Fruit fly (Drosophila melanogaster) whole organism, embryonic: ENCODE data around the gene CG16779.
A peak's percentile ranks its signal among the peaks of the same experiment; 100 is the strongest.

ENCODE experiments used
- CG1024 ChIP-seq: fragments of 200-800 bp; sonication (Bioruptor generic); IDR thresholded peaks from 2 replicates; pipeline ENCODE4 v1.3.6; 2022; ENCODE audit warnings: missing biosample characterization, missing genetic modification characterization
- CG10959 ChIP-seq: fragments of 200-800 bp; sonication (Bioruptor generic); IDR thresholded peaks from 2 replicates; pipeline ENCODE4 v1.3.6; 2022; ENCODE audit warnings: missing biosample characterization, missing genetic modification characterization
- CG11085 ChIP-seq: fragments of 200-800 bp; sonication (Bioruptor generic); IDR thresholded peaks from 2 replicates; pipeline ENCODE4 v1.3.6; 2022; ENCODE audit warnings: missing biosample characterization, missing genetic modification characterization
- CG11456 ChIP-seq: fragments of 200-800 bp; sonication (Bioruptor generic); IDR thresholded peaks from 3 replicates; pipeline ENCODE4 v1.3.6; 2022; ENCODE audit warnings: missing biosample characterization, missing genetic modification characterization
- CG12104 ChIP-seq: fragments of 200-800 bp; sonication (Bioruptor generic); optimal IDR thresholded peaks from 3 replicates; lab custom pipeline; 2016; ENCODE audit warnings: missing biosample characterization, missing genetic modification characterization
- CG12219 ChIP-seq: fragments of 200-800 bp; sonication (Bioruptor generic); optimal IDR thresholded peaks from 3 replicates; lab custom pipeline; 2018; ENCODE audit warnings: missing biosample characterization, mild to moderate bottlenecking, missing genetic modification characterization
- CG14860 ChIP-seq: fragments of 200-800 bp; sonication (Bioruptor generic); IDR thresholded peaks from 3 replicates; pipeline ENCODE4 v1.3.6; 2022; ENCODE audit warnings: missing biosample characterization, missing genetic modification characterization; ENCODE audit not compliant: partially characterized antibody
- CG14965 ChIP-seq: fragments of 200-800 bp; sonication (Bioruptor generic); optimal IDR thresholded peaks from 2 replicates; lab custom pipeline; 2016; ENCODE audit warnings: missing biosample characterization, missing genetic modification characterization, borderline replicate concordance
- CG15011 ChIP-seq: fragments of 200-800 bp; sonication (Bioruptor generic); optimal IDR thresholded peaks from 3 replicates; lab custom pipeline; 2018; ENCODE audit warnings: missing biosample characterization, mild to moderate bottlenecking, missing genetic modification characterization
- CG1529 ChIP-seq: fragments of 200-800 bp; sonication (Bioruptor generic); optimal IDR thresholded peaks from 3 replicates; lab custom pipeline; 2018; ENCODE audit warnings: missing biosample characterization, missing genetic modification characterization
- CG17186 ChIP-seq: fragments of 200-800 bp; sonication (Bioruptor generic); optimal IDR thresholded peaks from 3 replicates; lab custom pipeline; 2017; ENCODE audit warnings: missing biosample characterization, missing genetic modification reagents, missing genetic modification characterization
- CG17361 ChIP-seq: fragments of 200-800 bp; sonication (Bioruptor generic); IDR thresholded peaks from 3 replicates; pipeline ENCODE4 v1.3.6; 2022; ENCODE audit warnings: missing biosample characterization, missing genetic modification characterization
- CG2129 ChIP-seq: fragments of 200-800 bp; sonication (Bioruptor generic); IDR thresholded peaks from 2 replicates; pipeline ENCODE4 v1.3.6; 2022; ENCODE audit warnings: missing biosample characterization, missing genetic modification characterization; ENCODE audit not compliant: partially characterized antibody
- CG2199 ChIP-seq: fragments of 200-800 bp; sonication (Bioruptor generic); IDR thresholded peaks from 3 replicates; pipeline ENCODE4 v1.3.6; 2022; ENCODE audit warnings: missing biosample characterization, missing genetic modification characterization
- CG3281 ChIP-seq: fragments of 200-800 bp; sonication (Bioruptor generic); optimal IDR thresholded peaks from 3 replicates; lab custom pipeline; 2017; ENCODE audit warnings: missing biosample characterization, mild to moderate bottlenecking, missing genetic modification characterization
- CG34376 ChIP-seq: fragments of 200-800 bp; sonication (Bioruptor generic); optimal IDR thresholded peaks from 2 replicates; lab custom pipeline; 2018; ENCODE audit warnings: missing biosample characterization, mild to moderate bottlenecking, missing genetic modification characterization
- CG4424 ChIP-seq: fragments of 200-800 bp; sonication (Bioruptor generic); optimal IDR thresholded peaks from 3 replicates; lab custom pipeline; 2016; ENCODE audit warnings: missing biosample characterization, missing genetic modification characterization
- CG4707 ChIP-seq: fragments of 200-800 bp; sonication (Bioruptor generic); optimal IDR thresholded peaks from 2 replicates; lab custom pipeline; 2018; ENCODE audit warnings: missing biosample characterization, mild to moderate bottlenecking, missing genetic modification characterization, moderate library complexity
- CG8478 ChIP-seq: fragments of >200 bp; optimal IDR thresholded peaks from 2 replicates; lab custom pipeline; 2018
- CG8765 ChIP-seq: fragments of 200-800 bp; sonication (Bioruptor generic); IDR thresholded peaks from 2 replicates; pipeline ENCODE4 v1.3.6; 2022; ENCODE audit warnings: missing biosample characterization, missing genetic modification characterization
- CG9876 ChIP-seq: fragments of 200-800 bp; sonication (Bioruptor generic); optimal IDR thresholded peaks from 2 replicates; lab custom pipeline; 2016; ENCODE audit warnings: missing biosample characterization, missing genetic modification characterization
- Dll ChIP-seq: fragments of 200-800 bp; sonication (Bioruptor generic); IDR thresholded peaks from 4 replicates; pipeline ENCODE4 v1.3.6; 2022; ENCODE audit warnings: missing biosample characterization, missing genetic modification characterization; ENCODE audit not compliant: partially characterized antibody
- E2f1 ChIP-seq: fragments of 200-800 bp; sonication (Bioruptor generic); IDR thresholded peaks from 2 replicates; pipeline ENCODE4 v1.3.6; 2022; ENCODE audit warnings: missing biosample characterization, missing genetic modification characterization
- E2f2 ChIP-seq: fragments of 200-800 bp; sonication (Bioruptor generic); IDR thresholded peaks from 2 replicates; pipeline ENCODE4 v1.3.6; 2022; ENCODE audit warnings: missing biosample characterization, missing genetic modification characterization
- Gug ChIP-seq: fragments of 200-800 bp; sonication (Bioruptor generic); IDR thresholded peaks from 4 replicates; pipeline ENCODE4 v1.3.6; 2022; ENCODE audit warnings: missing biosample characterization, missing genetic modification characterization
- HLHmδ ChIP-seq: fragments of 200-800 bp; sonication (Bioruptor generic); optimal IDR thresholded peaks from 2 replicates; lab custom pipeline; 2018; ENCODE audit warnings: missing biosample characterization, mild to moderate bottlenecking, missing genetic modification characterization, moderate library complexity
- Hr39 ChIP-seq: fragments of >200 bp; optimal IDR thresholded peaks from 2 replicates; lab custom pipeline; 2017
- Nf-YA ChIP-seq: fragments of 200-800 bp; sonication (Bioruptor generic); IDR thresholded peaks from 2 replicates; pipeline ENCODE4 v1.3.6; 2022; ENCODE audit warnings: missing biosample characterization, missing genetic modification characterization
- Poxn ChIP-seq: fragments of 200-800 bp; sonication (Bioruptor generic); IDR thresholded peaks from 2 replicates; pipeline ENCODE4 v1.3.6; 2022; ENCODE audit warnings: missing biosample characterization, missing genetic modification characterization
- Rx ChIP-seq: fragments of 200-800 bp; sonication (Bioruptor generic); IDR thresholded peaks from 2 replicates; pipeline ENCODE4 v1.3.6; 2022; ENCODE audit warnings: missing biosample characterization, missing genetic modification characterization
- corto ChIP-seq: fragments of 200-800 bp; sonication (Bioruptor generic); optimal IDR thresholded peaks from 2 replicates; lab custom pipeline; 2016; ENCODE audit warnings: missing biosample characterization, mild to moderate bottlenecking, missing genetic modification characterization, moderate library complexity
- danr ChIP-seq: fragments of 200-800 bp; sonication (Bioruptor generic); IDR thresholded peaks from 2 replicates; pipeline ENCODE4 v1.3.6; 2022; ENCODE audit warnings: missing biosample characterization, missing genetic modification characterization
- disco-r ChIP-seq: fragments of 200-800 bp; sonication (Bioruptor generic); optimal IDR thresholded peaks from 2 replicates; lab custom pipeline; 2016; ENCODE audit warnings: missing biosample characterization, missing genetic modification characterization
- eyg ChIP-seq: fragments of 200-800 bp; sonication (Bioruptor generic); optimal IDR thresholded peaks from 3 replicates; lab custom pipeline; 2016; ENCODE audit warnings: missing biosample characterization, missing genetic modification characterization
- fd96Cb ChIP-seq: fragments of 200-800 bp; sonication (Bioruptor generic); optimal IDR thresholded peaks from 2 replicates; lab custom pipeline; 2018; ENCODE audit warnings: missing biosample characterization, mild to moderate bottlenecking, missing genetic modification characterization, moderate library complexity
- fru ChIP-seq: fragments of >200 bp; optimal IDR thresholded peaks from 2 replicates; lab custom pipeline; 2017
- fu2 ChIP-seq: fragments of 200-800 bp; sonication (Bioruptor generic); optimal IDR thresholded peaks from 2 replicates; lab custom pipeline; 2016; ENCODE audit warnings: missing biosample characterization, missing genetic modification characterization
- grau ChIP-seq: fragments of 200-800 bp; optimal IDR thresholded peaks from 3 replicates; lab custom pipeline; 2019; ENCODE audit warnings: missing biosample characterization, mild to moderate bottlenecking, missing genetic modification characterization, moderate library complexity
- gsb ChIP-seq: fragments of 200-800 bp; sonication (Bioruptor generic); IDR thresholded peaks from 2 replicates; pipeline ENCODE4 v1.3.6; 2022; ENCODE audit warnings: missing biosample characterization, missing genetic modification characterization
- h ChIP-seq: fragments of >200 bp; optimal IDR thresholded peaks from 2 replicates; lab custom pipeline; 2017
- her ChIP-seq: fragments of 200-800 bp; sonication (Bioruptor generic); optimal IDR thresholded peaks from 2 replicates; lab custom pipeline; 2016; ENCODE audit warnings: missing biosample characterization, missing genetic modification characterization
- ind ChIP-seq: fragments of 200-800 bp; sonication (Bioruptor generic); optimal IDR thresholded peaks from 3 replicates; lab custom pipeline; 2016; ENCODE audit warnings: missing biosample characterization, missing genetic modification characterization
- lola ChIP-seq, 3 experiments: fragments of >200 bp in 2 of 3; fragments of 200-800 bp in 1 of 3; sonication (Bioruptor generic) in 1 of 3; optimal IDR thresholded peaks; 2 replicates each; lab custom pipeline; 2017 to 2019; ENCODE audit warnings: missing biosample characterization in 3 of 3, missing genetic modification characterization in 3 of 3, mild to moderate bottlenecking in 1 of 3, moderate library complexity in 1 of 3
- nom ChIP-seq: fragments of 200-800 bp; sonication (Bioruptor generic); optimal IDR thresholded peaks from 2 replicates; lab custom pipeline; 2017; ENCODE audit warnings: missing biosample characterization, missing genetic modification characterization, mild to moderate bottlenecking, moderate library complexity, missing genetic modification reagents
- otp ChIP-seq: fragments of 200-800 bp; sonication (Bioruptor generic); IDR thresholded peaks from 3 replicates; pipeline ENCODE4, ENCODE4 v1.3.6; 2022; ENCODE audit warnings: missing biosample characterization, missing genetic modification characterization
- peb ChIP-seq: fragments of 200-800 bp; sonication (Bioruptor generic); IDR thresholded peaks from 2 replicates; pipeline ENCODE4 v1.3.6; 2022; ENCODE audit warnings: missing biosample characterization, missing genetic modification characterization
- prd ChIP-seq, 3 experiments: fragments of >200 bp in 2 of 3; fragments of 200-800 bp in 1 of 3; sonication (Bioruptor generic) in 1 of 3; optimal IDR thresholded peaks in 2 of 3; IDR thresholded peaks in 1 of 3; 2 replicates in 2 of 3; 3 replicates in 1 of 3; pipeline versions ENCODE4 v1.3.6 to Lab custom; 2017 to 2022; ENCODE audit warnings: missing biosample characterization in 1 of 3, missing genetic modification characterization in 1 of 3
- pzg ChIP-seq: fragments of 200-800 bp; sonication (Bioruptor generic); optimal IDR thresholded peaks from 3 replicates; lab custom pipeline; 2018; ENCODE audit warnings: missing biosample characterization, mild to moderate bottlenecking, missing genetic modification characterization, moderate library complexity
- rib ChIP-seq: fragments of 200-800 bp; sonication (Bioruptor generic); IDR thresholded peaks from 2 replicates; pipeline ENCODE4 v1.3.6; 2022; ENCODE audit warnings: missing biosample characterization, missing genetic modification characterization
- sens-2 ChIP-seq: fragments of 200-800 bp; sonication (Bioruptor generic); IDR thresholded peaks from 2 replicates; pipeline ENCODE4 v1.3.6; 2022; ENCODE audit warnings: missing biosample characterization, missing genetic modification characterization
- tna ChIP-seq: fragments of 200-800 bp; sonication (Bioruptor generic); IDR thresholded peaks from 2 replicates; pipeline ENCODE4 v1.3.6; 2022; ENCODE audit warnings: missing biosample characterization, missing genetic modification characterization; ENCODE audit not compliant: partially characterized antibody
- trh ChIP-seq: fragments of 200-800 bp; sonication (Bioruptor generic); optimal IDR thresholded peaks from 2 replicates; lab custom pipeline; 2016; ENCODE audit warnings: missing biosample characterization, missing genetic modification characterization

CG16779 gene

dm6 chr3R:9436358-9436972 is 57.0 kb downstream of the CG16779 start (continued):
- no peak for TF ChIP-seq Poxn (GFP tag; lab: Robert Waterston, UW)
- no peak for TF ChIP-seq prd (optimal IDR thresholded peaks at IDR 0.05; lab: Kevin White, UChicago)
- no peak for TF ChIP-seq prd (GFP tag; IDR thresholded peaks at IDR 0.05; lab: Robert Waterston, UW)
- no peak for TF ChIP-seq Rx (GFP tag; lab: Robert Waterston, UW)
- no peak for TF ChIP-seq CG8478
- no peak for TF ChIP-seq danr
- no peak for TF ChIP-seq CG17186
- no peak; the same call in 1 of the 2 replicates for TF ChIP-seq E2f1
- TF ChIP-seq CG34376 (GFP tag; lab: Kevin White, UChicago): peak; percentile 92
- no peak for TF ChIP-seq grau (tag; lab: Kevin White, UChicago)
- TF ChIP-seq otp (GFP tag; lab: Robert Waterston, UW): no peak
- no peak for TF ChIP-seq fu2 (GFP tag; lab: Kevin White, UChicago)
- TF ChIP-seq gsb: no peak
- TF ChIP-seq eyg (GFP tag; lab: Kevin White, UChicago): no peak
- no peak for TF ChIP-seq CG14860 (GFP tag; lab: Robert Waterston, UW)
- TF ChIP-seq CG1024 (GFP tag; lab: Robert Waterston, UW): no peak
- TF ChIP-seq trh (GFP tag; lab: Kevin White, UChicago): no peak
- no peak for TF ChIP-seq lola (GFP tag; optimal IDR thresholded peaks at IDR 0.05; lab: Kevin White, UChicago)
- TF ChIP-seq CG3281 (GFP tag; lab: Kevin White, UChicago): no peak
- TF ChIP-seq CG9876 (GFP tag; lab: Kevin White, UChicago): no peak
- TF ChIP-seq fru (lab: Kevin White, UChicago): no peak
- TF ChIP-seq CG12219 (GFP tag; lab: Kevin White, UChicago): no peak
- no peak for TF ChIP-seq CG1529 (GFP tag; lab: Kevin White, UChicago)
- TF ChIP-seq CG11085: no peak
- TF ChIP-seq Nf-YA: no peak
- TF ChIP-seq nom (GFP tag; lab: Kevin White, UChicago): no peak
- no peak for TF ChIP-seq CG15011 (GFP tag; lab: Kevin White, UChicago)
- TF ChIP-seq fd96Cb (tag; lab: Kevin White, UChicago): no peak
- peak; percentile 12 for TF ChIP-seq her (GFP tag; lab: Kevin White, UChicago)
- no peak for TF ChIP-seq Dll (GFP tag; lab: Robert Waterston, UW)
- no peak for TF ChIP-seq tna (GFP tag; lab: Robert Waterston, UW)
- no peak for TF ChIP-seq pzg
- no peak for TF ChIP-seq CG8765
- no peak for TF ChIP-seq CG10959 (GFP tag; lab: Robert Waterston, UW)
- no peak for TF ChIP-seq CG12104 (GFP tag; lab: Kevin White, UChicago)
- no peak for TF ChIP-seq ind
- no peak for TF ChIP-seq Gug (GFP tag; lab: Robert Waterston, UW)
- TF ChIP-seq Hr39: no peak
- TF ChIP-seq peb: no peak
- no peak for TF ChIP-seq rib
- TF ChIP-seq CG4424 (GFP tag; lab: Kevin White, UChicago): no peak
- TF ChIP-seq corto (GFP tag; lab: Kevin White, UChicago): no peak
- TF ChIP-seq CG2199 (GFP tag; lab: Robert Waterston, UW): no peak
- no peak for TF ChIP-seq CG14965
- no peak; the same call in 1 of the 2 replicates for TF ChIP-seq E2f2
- TF ChIP-seq CG4707: no peak
- no peak for TF ChIP-seq h (lab: Kevin White, UChicago)
- TF ChIP-seq sens-2 (GFP tag; lab: Robert Waterston, UW): 0 out of 2 replicates have a peak, but pooled peaks have one; percentile 38
- TF ChIP-seq HLHmδ: no peak
- no peak for TF ChIP-seq CG17361 (GFP tag; lab: Robert Waterston, UW)
- TF ChIP-seq disco-r (GFP tag; lab: Kevin White, UChicago): peak; percentile 5
- no peak for TF ChIP-seq CG2129 (GFP tag; lab: Robert Waterston, UW)
- no peak for TF ChIP-seq CG11456
